Fruit fly (Drosophila melanogaster) whole organism, embryonic: ENCODE results near the gene CG42716.

ENCODE experiments used
- Atf3 ChIP-seq: fragments of 200-800 bp; sonication (Bioruptor generic); optimal IDR thresholded peaks from 3 replicates; lab custom pipeline; 2016; ENCODE audit warnings: missing biosample characterization, missing genetic modification characterization
- CG10366 ChIP-seq: fragments of 200-800 bp; sonication (Bioruptor generic); IDR thresholded peaks from 2 replicates; pipeline ENCODE4 v1.3.6; 2022; ENCODE audit warnings: missing biosample characterization, missing genetic modification characterization
- CG10565 ChIP-seq: fragments of 200-800 bp; sonication (Bioruptor generic); optimal IDR thresholded peaks from 3 replicates; lab custom pipeline; 2016; ENCODE audit warnings: missing biosample characterization, mild to moderate bottlenecking, missing genetic modification characterization
- CG10654 ChIP-seq: fragments of 200-800 bp; sonication (Bioruptor generic); optimal IDR thresholded peaks from 2 replicates; lab custom pipeline; 2016; ENCODE audit warnings: missing biosample characterization, missing genetic modification characterization
- CG10959 ChIP-seq: fragments of 200-800 bp; sonication (Bioruptor generic); IDR thresholded peaks from 2 replicates; pipeline ENCODE4 v1.3.6; 2022; ENCODE audit warnings: missing biosample characterization, missing genetic modification characterization
- CG14441 ChIP-seq: fragments of 200-800 bp; sonication (Bioruptor generic); IDR thresholded peaks from 2 replicates; pipeline ENCODE4 v1.3.6; 2022; ENCODE audit warnings: missing biosample characterization, missing genetic modification characterization
- CG14667 ChIP-seq: fragments of 200-800 bp; sonication (Bioruptor generic); IDR thresholded peaks from 2 replicates; pipeline ENCODE4 v1.3.6; 2022; ENCODE audit warnings: missing biosample characterization, missing genetic modification characterization
- CG15011 ChIP-seq: fragments of 200-800 bp; sonication (Bioruptor generic); optimal IDR thresholded peaks from 3 replicates; lab custom pipeline; 2018; ENCODE audit warnings: missing biosample characterization, mild to moderate bottlenecking, missing genetic modification characterization
- CG15269 ChIP-seq: fragments of 200-800 bp; sonication (Bioruptor generic); optimal IDR thresholded peaks from 2 replicates; lab custom pipeline; 2018; ENCODE audit warnings: missing biosample characterization, mild to moderate bottlenecking, missing genetic modification characterization, moderate library complexity
- CG1647 ChIP-seq: fragments of 200-800 bp; sonication (Bioruptor generic); optimal IDR thresholded peaks from 3 replicates; lab custom pipeline; 2016; ENCODE audit warnings: missing biosample characterization, missing genetic modification characterization
- CG17328 ChIP-seq: fragments of 200-800 bp; sonication (Bioruptor generic); IDR thresholded peaks from 2 replicates; pipeline ENCODE4 v1.3.6; 2022; ENCODE audit warnings: missing biosample characterization, missing genetic modification characterization
- CG18476 ChIP-seq: fragments of 200-800 bp; sonication (Bioruptor generic); optimal IDR thresholded peaks from 2 replicates; lab custom pipeline; 2016; ENCODE audit warnings: missing biosample characterization, mild to moderate bottlenecking, missing genetic modification characterization
- CG2129 ChIP-seq: fragments of 200-800 bp; sonication (Bioruptor generic); IDR thresholded peaks from 2 replicates; pipeline ENCODE4 v1.3.6; 2022; ENCODE audit warnings: missing biosample characterization, missing genetic modification characterization; ENCODE audit not compliant: partially characterized antibody
- CG2202 ChIP-seq: fragments of 200-800 bp; sonication (Bioruptor generic); optimal IDR thresholded peaks from 2 replicates; lab custom pipeline; 2018; ENCODE audit warnings: missing biosample characterization, mild to moderate bottlenecking, missing genetic modification characterization
- CG31441 ChIP-seq: fragments of 200-800 bp; sonication (Bioruptor generic); IDR thresholded peaks from 2 replicates; pipeline ENCODE4 v1.3.6; 2022; ENCODE audit warnings: missing biosample characterization, missing genetic modification characterization
- CG3281 ChIP-seq: fragments of 200-800 bp; sonication (Bioruptor generic); optimal IDR thresholded peaks from 3 replicates; lab custom pipeline; 2017; ENCODE audit warnings: missing biosample characterization, mild to moderate bottlenecking, missing genetic modification characterization
- CG34376 ChIP-seq: fragments of 200-800 bp; sonication (Bioruptor generic); optimal IDR thresholded peaks from 2 replicates; lab custom pipeline; 2018; ENCODE audit warnings: missing biosample characterization, mild to moderate bottlenecking, missing genetic modification characterization
- CG3838 ChIP-seq: fragments of 200-800 bp; sonication (Bioruptor generic); optimal IDR thresholded peaks from 3 replicates; lab custom pipeline; 2016; ENCODE audit warnings: missing biosample characterization, missing genetic modification characterization
- CG6272 ChIP-seq: fragments of 200-800 bp; sonication (Bioruptor generic); IDR thresholded peaks from 2 replicates; pipeline ENCODE4 v1.3.6; 2022; ENCODE audit warnings: missing biosample characterization, missing genetic modification characterization
- CG6813 ChIP-seq: fragments of 200-800 bp; sonication (Bioruptor generic); optimal IDR thresholded peaks from 2 replicates; lab custom pipeline; 2017; ENCODE audit warnings: missing biosample characterization, missing genetic modification characterization, mild to moderate bottlenecking, moderate library complexity, missing genetic modification reagents
- CG7372 ChIP-seq: fragments of 200-800 bp; sonication (Bioruptor generic); IDR thresholded peaks from 2 replicates; pipeline ENCODE4 v1.3.6; 2022; ENCODE audit warnings: missing biosample characterization, missing genetic modification characterization
- CG7963 ChIP-seq: fragments of 200-800 bp; sonication (Bioruptor generic); IDR thresholded peaks from 3 replicates; pipeline ENCODE4 v1.3.6; 2022; ENCODE audit warnings: missing biosample characterization, missing genetic modification characterization; ENCODE audit not compliant: partially characterized antibody
- CG9609 ChIP-seq: fragments of 200-800 bp; sonication (Bioruptor generic); optimal IDR thresholded peaks from 3 replicates; lab custom pipeline; 2016; ENCODE audit warnings: missing biosample characterization, missing genetic modification characterization
- D19B ChIP-seq: fragments of 200-800 bp; sonication (Bioruptor generic); optimal IDR thresholded peaks from 2 replicates; lab custom pipeline; 2017; ENCODE audit warnings: missing biosample characterization, mild to moderate bottlenecking, missing genetic modification characterization
- Dbx ChIP-seq: fragments of 200-800 bp; sonication (Bioruptor generic); IDR thresholded peaks from 3 replicates; pipeline ENCODE4 v1.3.6; 2022; ENCODE audit warnings: missing biosample characterization, missing genetic modification characterization
- Dip3 ChIP-seq: fragments of 200-800 bp; sonication (Bioruptor generic); optimal IDR thresholded peaks from 3 replicates; lab custom pipeline; 2016; ENCODE audit warnings: missing biosample characterization, missing genetic modification characterization
- E2f1 ChIP-seq: fragments of 200-800 bp; sonication (Bioruptor generic); IDR thresholded peaks from 2 replicates; pipeline ENCODE4 v1.3.6; 2022; ENCODE audit warnings: missing biosample characterization, missing genetic modification characterization
- Ets65A ChIP-seq: fragments of 200-800 bp; sonication (Bioruptor generic); peaks from one replicate; lab custom pipeline; 2016; ENCODE audit warnings: missing biosample characterization, missing genetic modification characterization
- Gug ChIP-seq: fragments of 200-800 bp; sonication (Bioruptor generic); IDR thresholded peaks from 4 replicates; pipeline ENCODE4 v1.3.6; 2022; ENCODE audit warnings: missing biosample characterization, missing genetic modification characterization
- Kr ChIP-seq: fragments of 200-800 bp; sonication (Bioruptor generic); optimal IDR thresholded peaks from 2 replicates; lab custom pipeline; 2017; ENCODE audit warnings: missing biosample characterization, mild to moderate bottlenecking, missing genetic modification characterization
- MTF-1 ChIP-seq: fragments of 200-800 bp; sonication (Bioruptor generic); optimal IDR thresholded peaks from 2 replicates; lab custom pipeline; 2018; ENCODE audit warnings: missing biosample characterization, mild to moderate bottlenecking, missing genetic modification characterization, borderline replicate concordance
- NFAT ChIP-seq: fragments of 200-800 bp; sonication (Bioruptor generic); IDR thresholded peaks from 2 replicates; pipeline ENCODE4 v1.3.6; 2022; ENCODE audit warnings: missing biosample characterization, missing genetic modification characterization
- Oaz ChIP-seq: fragments of 200-800 bp; sonication (Bioruptor generic); IDR thresholded peaks from 2 replicates; pipeline ENCODE4 v1.3.6; 2022; ENCODE audit warnings: missing biosample characterization, missing genetic modification characterization
- Oli ChIP-seq: fragments of 200-800 bp; sonication (Bioruptor generic); optimal IDR thresholded peaks from 2 replicates; lab custom pipeline; 2018; ENCODE audit warnings: missing biosample characterization, mild to moderate bottlenecking, missing genetic modification characterization, moderate library complexity
- PHDP ChIP-seq: fragments of 200-800 bp; sonication (Bioruptor generic); optimal IDR thresholded peaks from 3 replicates; lab custom pipeline; 2018; ENCODE audit warnings: missing biosample characterization, mild to moderate bottlenecking, missing genetic modification characterization, moderate library complexity
- Pdp1 ChIP-seq, 2 experiments: fragments of 200-800 bp; sonication (Bioruptor generic); optimal IDR thresholded peaks; 3 replicates each; lab custom pipeline; 2016; ENCODE audit warnings: missing biosample characterization in 2 of 2, missing genetic modification characterization in 2 of 2, mild to moderate bottlenecking in 1 of 2, moderate library complexity in 1 of 2
- Six4 ChIP-seq: fragments of 200-800 bp; sonication (Bioruptor generic); optimal IDR thresholded peaks from 2 replicates; lab custom pipeline; 2016; ENCODE audit warnings: missing biosample characterization, missing genetic modification characterization
- Sox102F ChIP-seq: fragments of 200-800 bp; sonication (Bioruptor generic); optimal IDR thresholded peaks from 2 replicates; lab custom pipeline; 2018; ENCODE audit warnings: missing biosample characterization, mild to moderate bottlenecking, missing genetic modification characterization, moderate library complexity
- Ssrp ChIP-seq: fragments of 200-800 bp; sonication (Bioruptor generic); optimal IDR thresholded peaks from 2 replicates; lab custom pipeline; 2018; ENCODE audit warnings: missing biosample characterization, mild to moderate bottlenecking, missing genetic modification characterization, moderate library complexity
- cg ChIP-seq: fragments of 200-800 bp; sonication (Bioruptor generic); optimal IDR thresholded peaks from 3 replicates; lab custom pipeline; 2019; ENCODE audit warnings: missing biosample characterization, mild to moderate bottlenecking, missing genetic modification characterization, moderate library complexity
- chn ChIP-seq: fragments of 200-800 bp; sonication (Bioruptor generic); optimal IDR thresholded peaks from 2 replicates; lab custom pipeline; 2016; ENCODE audit warnings: missing biosample characterization, missing genetic modification characterization
- ems ChIP-seq: fragments of 200-800 bp; sonication (Bioruptor generic); optimal IDR thresholded peaks from 3 replicates; lab custom pipeline; 2016; ENCODE audit warnings: missing biosample characterization, missing genetic modification characterization
- exex ChIP-seq: fragments of 200-800 bp; sonication (Bioruptor generic); optimal IDR thresholded peaks from 4 replicates; lab custom pipeline; 2018; ENCODE audit warnings: missing biosample characterization, mild to moderate bottlenecking, missing genetic modification characterization, moderate library complexity
- fru ChIP-seq: fragments of >200 bp; optimal IDR thresholded peaks from 2 replicates; lab custom pipeline; 2017
- grn ChIP-seq: fragments of 200-800 bp; sonication (Bioruptor generic); optimal IDR thresholded peaks from 3 replicates; lab custom pipeline; 2017; ENCODE audit warnings: missing biosample characterization, missing genetic modification characterization
- ham ChIP-seq: fragments of 200-800 bp; sonication (Bioruptor generic); IDR thresholded peaks from 2 replicates; pipeline ENCODE4 v1.3.6; 2022; ENCODE audit warnings: missing biosample characterization, missing genetic modification characterization
- lmd ChIP-seq: fragments of 200-800 bp; sonication (Bioruptor generic); IDR thresholded peaks from 2 replicates; pipeline ENCODE4 v1.3.6; 2022; ENCODE audit warnings: missing biosample characterization, missing genetic modification characterization
- repo ChIP-seq: fragments of 200-800 bp; sonication (Bioruptor generic); optimal IDR thresholded peaks from 2 replicates; lab custom pipeline; 2016; ENCODE audit warnings: missing biosample characterization, missing genetic modification characterization
- sob ChIP-seq: fragments of 200-800 bp; sonication (Bioruptor generic); IDR thresholded peaks from 2 replicates; pipeline ENCODE4 v1.3.6; 2022; ENCODE audit warnings: missing biosample characterization, missing genetic modification characterization
- tap ChIP-seq: fragments of 200-800 bp; optimal IDR thresholded peaks from 3 replicates; lab custom pipeline; 2019; ENCODE audit warnings: missing biosample characterization, mild to moderate bottlenecking, missing genetic modification characterization, moderate library complexity

The CG42716 gene

dm6 chr3L:16023020-16023648, 10.4 kb upstream of the CG42716 start, which contains the start of gene Notum (continued):
- TF ChIP-seq Oli (tag; lab: Kevin White, UChicago) = no peak
- no peak for TF ChIP-seq repo (GFP tag; lab: Kevin White, UChicago)
- TF ChIP-seq ham (GFP tag; lab: Robert Waterston, UW) = no peak
- TF ChIP-seq Atf3 (GFP tag; lab: Kevin White, UChicago) = no peak
- no peak for TF ChIP-seq exex (tag; lab: Kevin White, UChicago)
- TF ChIP-seq Dip3 (GFP tag; lab: Kevin White, UChicago) = no peak
- TF ChIP-seq Pdp1 (GFP tag; optimal IDR thresholded peaks at IDR 0.05; lab: Kevin White, UChicago) = no peak
- TF ChIP-seq sob (GFP tag; lab: Robert Waterston, UW) = 0 out of 2 replicates have a peak, but pooled peaks have one; percentile 11
- TF ChIP-seq tap = no peak
- TF ChIP-seq D19B = no peak
- no peak for TF ChIP-seq CG6813
- TF ChIP-seq cg (GFP tag; lab: Kevin White, UChicago) = peak; percentile 33
- TF ChIP-seq CG6272 (GFP tag; lab: Robert Waterston, UW) = 0 out of 2 replicates have a peak, but pooled peaks have one; percentile 13
- TF ChIP-seq CG17328 (GFP tag; lab: Robert Waterston, UW) = no peak; the same call in 1 of the 2 replicates
- TF ChIP-seq Gug = no peak
- TF ChIP-seq Sox102F (GFP tag; lab: Kevin White, UChicago) = no peak
- TF ChIP-seq CG31441 (GFP tag; lab: Robert Waterston, UW) = no peak
- no peak for TF ChIP-seq CG15269 (tag; lab: Kevin White, UChicago)
- no peak for TF ChIP-seq CG2202 (tag; lab: Kevin White, UChicago)
- TF ChIP-seq grn (GFP tag; lab: Kevin White, UChicago) = peak; percentile 27
- TF ChIP-seq CG1647 (GFP tag; lab: Kevin White, UChicago) = no peak

- TF ChIP-seq Oaz (GFP tag; lab: Robert Waterston, UW) (no peak), chn (GFP tag; lab: Kevin White, UChicago) (no peak), CG10654 (GFP tag; lab: Kevin White, UChicago) (no peak), CG14667 (GFP tag; lab: Robert Waterston, UW) (no peak), MTF-1 (GFP tag; lab: Kevin White, UChicago) (no peak), CG2129 (GFP tag; lab: Robert Waterston, UW) (no peak), CG9609 (GFP tag; lab: Kevin White, UChicago) (no peak), lmd (GFP tag; lab: Robert Waterston, UW) (no peak), CG15011 (no peak), Six4 (GFP tag; lab: Kevin White, UChicago) (no peak), Kr (no peak), CG18476 (GFP tag; lab: Kevin White, UChicago) (no peak), Dbx (no peak), CG34376 (GFP tag; lab: Kevin White, UChicago) (no peak), CG3281 (GFP tag; lab: Kevin White, UChicago) (no peak), CG10366 (no peak), ems (GFP tag; lab: Kevin White, UChicago) (no peak), CG10565 (GFP tag; lab: Kevin White, UChicago) (no peak), CG7372 (GFP tag; lab: Robert Waterston, UW) (no peak), CG10959 (GFP tag; lab: Robert Waterston, UW) (no peak), Ssrp (tag; lab: Kevin White, UChicago) (peak; percentile 13), fru (lab: Kevin White, UChicago) (no peak), PHDP (no peak), CG7963 (GFP tag; lab: Robert Waterston, UW) (no peak), CG3838 (no peak), CG14441 (GFP tag; lab: Robert Waterston, UW) (no peak), NFAT (GFP tag; lab: Robert Waterston, UW) (no peak), Ets65A (GFP tag; lab: Kevin White, UChicago) (peak; percentile 87), E2f1 (no peak)
Observed at dm6 chr3L:16024276-16025019, 9.1 kb upstream of the CG42716 start.
